In genomic region chrIV:6051884-6052283, ce11 we compare ENCODE assay signal across 1 worm cellular context.
TF ChIP-seq lines count a peak whose summit lies in the region.

No protein-coding gene starts in this region.

TF ChIP-seq in whole organism, L4 larva, 104 proteins besides CTCF, POLR2A, EP300 and RAD21 (continued from another document):
- TF ChIP-seq daf-12 (tag; optimal IDR thresholded peaks at IDR 0.05; lab: Kevin White, UChicago) (no peak), ceh-62 (tag; optimal IDR thresholded peaks at IDR 0.05; lab: Kevin White, UChicago) (no peak), zip-2 (tag; optimal IDR thresholded peaks at IDR 0.05; lab: Kevin White, UChicago) (no peak)
